Worm (Caenorhabditis elegans): ENCODE data around the gene srh-286.

DNA sequence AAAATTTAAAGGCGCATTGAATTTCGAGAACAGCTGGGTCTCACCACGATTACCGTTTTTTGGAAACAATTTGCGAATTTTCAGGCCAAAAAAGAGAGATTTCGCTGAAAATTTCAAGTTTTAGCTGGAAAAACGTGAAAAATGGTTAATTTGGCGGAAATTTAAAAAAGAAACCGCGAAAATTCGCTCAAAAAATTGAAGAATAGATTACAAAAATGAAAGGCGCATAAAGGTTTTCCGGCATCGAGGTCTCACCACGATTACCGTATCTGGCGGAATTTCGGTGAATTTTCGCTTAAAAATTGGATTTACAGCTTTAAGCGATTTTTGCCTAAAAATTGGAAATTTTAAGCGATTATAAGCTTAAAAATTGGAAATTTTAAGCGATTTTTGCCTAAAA is 15.5 kb upstream of the srh-286 start:
- TF ChIP-seq jun-1 (tag; optimal IDR thresholded peaks at IDR 0.05) = no peak
- TF ChIP-seq alr-1 (tag; optimal IDR thresholded peaks at IDR 0.05; ENCODE audit: borderline replicate concordance) = no peak
- no peak for TF ChIP-seq skn-1 (tag; optimal IDR thresholded peaks at IDR 0.05)
- no peak for TF ChIP-seq nhr-47 (tag; optimal IDR thresholded peaks at IDR 0.05)
- TF ChIP-seq nhr-237 (tag; optimal IDR thresholded peaks at IDR 0.05) = no peak
- no peak for TF ChIP-seq lir-3 (tag; optimal IDR thresholded peaks at IDR 0.05; ENCODE audit: poor library complexity)
- no peak for TF ChIP-seq elt-3 (tag; optimal IDR thresholded peaks at IDR 0.05)
- no peak for TF ChIP-seq irx-1 (tag; optimal IDR thresholded peaks at IDR 0.05)
- TF ChIP-seq egl-13 (tag; optimal IDR thresholded peaks at IDR 0.05) = no peak
- TF ChIP-seq hpl-2 (GFP tag; optimal IDR thresholded peaks at IDR 0.05) = no peak
- no peak for TF ChIP-seq mdl-1 (tag; optimal IDR thresholded peaks at IDR 0.05)
- no peak for TF ChIP-seq rnt-1 (tag; optimal IDR thresholded peaks at IDR 0.05)

All from whole organism, L1 larva.